Fruit fly (Drosophila melanogaster): ENCODE data around the gene CG32052.

DNA sequence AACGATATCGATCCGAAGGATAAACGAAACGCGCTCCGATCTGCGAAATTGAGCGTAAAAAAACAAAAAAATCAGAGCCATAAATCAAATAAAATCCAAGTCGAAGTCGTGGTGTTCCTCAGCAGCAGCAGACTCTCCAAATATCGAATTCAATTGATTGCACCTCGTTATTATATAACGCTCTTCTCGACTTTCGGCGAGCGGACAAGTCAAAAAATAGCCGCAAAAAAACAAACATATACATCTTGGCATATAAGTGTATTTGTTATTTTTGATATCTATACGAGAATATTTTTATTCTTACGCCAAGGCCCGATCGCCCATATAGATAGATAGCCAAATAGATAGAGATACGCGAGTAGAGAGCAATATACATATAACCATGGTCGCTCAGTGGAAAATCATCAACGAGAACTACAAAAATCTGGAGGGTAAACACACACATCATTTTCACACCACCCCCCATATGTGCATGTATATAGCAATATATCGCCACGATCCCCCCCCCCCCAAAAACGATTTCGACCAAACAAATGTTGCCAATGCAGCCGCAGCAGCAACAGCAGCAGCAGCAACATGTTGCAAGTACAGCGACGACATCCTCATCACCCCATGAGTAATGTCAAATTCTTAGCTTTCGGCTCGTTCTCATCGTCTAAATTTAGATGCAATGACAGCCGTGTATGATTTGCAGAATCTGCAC, 42.9 kb downstream of the CG32052 start:
- TF ChIP-seq CG8478 (optimal IDR thresholded peaks at IDR 0.05), result no peak
- no peak for TF ChIP-seq CTCF (optimal IDR thresholded peaks at IDR 0.05)
